Fruit fly (Drosophila melanogaster): ENCODE results near the gene schuy.

The schuy gene

dm6 chr3L:19985768-19986167 is at the start of gene schuy, which contains the start of gene hale:
Gene schuy, plus strand, starts transcription at chr3L:19986093.
Gene hale, minus strand, starts transcription at chr3L:19985868.
- TF ChIP-seq CG17801 (GFP tag; optimal IDR thresholded peaks at IDR 0.05; ENCODE audit: partially characterized antibody): no peak

dm6 chr3L:19939024-19939423 is 46.9 kb upstream of the schuy start, which contains the start of gene Ac76E:
Gene Ac76E, plus strand, starts transcription at chr3L:19939287.
- peak; percentile 6 for TF ChIP-seq CG17801 (GFP tag; optimal IDR thresholded peaks at IDR 0.05; ENCODE audit: partially characterized antibody)

DNA sequence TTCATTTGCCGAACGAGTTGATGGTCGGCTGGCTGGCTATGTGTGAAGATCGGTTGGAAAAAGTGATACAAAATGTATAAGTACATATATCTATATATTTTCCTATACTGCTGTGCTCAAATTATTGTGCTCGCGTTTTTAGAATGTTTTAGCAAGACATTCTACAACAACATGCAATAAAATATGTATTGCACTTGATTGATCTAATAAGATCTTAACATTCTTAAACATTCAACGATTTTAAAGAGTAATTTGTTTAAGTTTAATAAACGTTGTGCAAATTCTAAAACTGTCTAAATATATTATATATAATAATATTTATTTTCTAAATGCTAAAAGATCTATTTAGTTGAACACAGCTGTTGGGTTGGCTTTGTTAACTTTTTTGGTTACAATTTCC is 45.5 kb upstream of the schuy start:
- TF ChIP-seq CG17801 (GFP tag; optimal IDR thresholded peaks at IDR 0.05; ENCODE audit: partially characterized antibody): no peak

dm6 chr3L:19941162-19941561 is 44.7 kb upstream of the schuy start:
- TF ChIP-seq CG17801 (GFP tag; optimal IDR thresholded peaks at IDR 0.05; ENCODE audit: partially characterized antibody): no peak

DNA sequence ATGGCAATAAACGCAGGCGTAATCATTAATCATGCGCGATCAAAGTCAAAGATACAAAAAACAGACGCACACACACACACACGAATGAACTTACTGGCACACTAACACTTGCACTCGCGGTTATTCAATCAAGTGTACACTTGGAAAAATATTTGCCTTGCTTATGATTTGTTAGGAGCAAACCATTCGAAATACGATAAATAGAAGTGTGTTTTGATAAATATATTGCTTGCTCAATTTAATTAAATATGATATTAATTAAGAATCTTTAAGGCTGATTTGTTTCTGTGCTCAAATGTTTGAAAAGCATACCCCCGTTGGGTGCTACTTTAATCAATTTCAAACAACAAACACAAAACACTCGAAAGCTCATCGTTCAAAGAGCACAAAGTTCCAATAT is 40.4 kb upstream of the schuy start:
- TF ChIP-seq CG17801 (GFP tag; optimal IDR thresholded peaks at IDR 0.05; ENCODE audit: partially characterized antibody): no peak

- no peak for TF ChIP-seq CG17801 (GFP tag; optimal IDR thresholded peaks at IDR 0.05; ENCODE audit: partially characterized antibody)
These were observed 34.9 kb upstream of the schuy start, which contains the start of gene CG32219 for dm6 chr3L:19951035-19951434. Gene CG32219, minus strand, starts transcription at chr3L:19951135.

DNA sequence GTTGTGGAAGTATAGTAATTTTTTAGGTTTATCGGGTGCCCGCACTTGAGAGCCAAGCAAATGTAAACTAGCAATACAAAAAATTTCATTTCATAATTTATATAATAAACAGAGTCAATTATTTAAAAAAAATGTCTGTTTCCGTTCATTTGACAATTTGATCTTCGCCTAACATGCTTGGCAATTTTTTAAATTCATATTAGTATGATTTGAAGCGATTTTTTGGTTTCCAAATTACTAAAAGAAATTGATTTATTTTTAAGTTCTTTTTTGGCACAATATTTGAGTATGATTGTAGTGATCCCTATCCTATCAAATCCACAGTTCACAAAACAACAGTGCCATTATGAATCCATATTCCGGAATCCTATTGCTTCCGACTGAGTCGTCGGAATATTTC is 34.0 kb upstream of the schuy start, which contains the start of gene CG34258:
Gene CG34258, minus strand, starts transcription at position 101 of the 400 bp plus-strand sequence.
- TF ChIP-seq CG17801 (GFP tag; optimal IDR thresholded peaks at IDR 0.05; ENCODE audit: partially characterized antibody): no peak

- TF ChIP-seq CG17801 (GFP tag; optimal IDR thresholded peaks at IDR 0.05; ENCODE audit: partially characterized antibody): no peak
These were observed 33.2 kb upstream of the schuy start, which contains the start of gene CG33710 for dm6 chr3L:19952690-19953089. Gene CG33710, minus strand, starts transcription at chr3L:19952790.

DNA sequence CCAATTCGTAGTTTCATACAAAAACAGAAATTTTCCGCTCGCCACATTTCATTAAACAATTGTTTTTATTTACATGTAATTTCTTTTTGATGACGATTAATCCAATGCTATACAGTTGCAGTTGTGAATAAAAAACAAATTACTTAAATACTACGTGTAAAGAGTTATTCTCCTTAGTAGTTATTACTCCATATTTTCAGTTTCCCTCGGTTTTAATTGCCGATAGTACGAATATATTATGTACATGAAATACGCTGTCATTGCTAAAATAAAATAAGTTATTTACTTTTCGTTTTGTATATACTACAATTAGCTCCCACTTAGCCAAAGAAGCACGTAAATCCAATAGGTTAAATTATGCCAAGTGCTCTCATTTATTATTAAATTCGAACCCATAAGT is 32.3 kb upstream of the schuy start, which contains the start of gene CG42655:
Gene CG42655, minus strand, starts transcription at position 101 of the 400 bp plus-strand sequence.
- no peak for TF ChIP-seq CG17801 (GFP tag; optimal IDR thresholded peaks at IDR 0.05; ENCODE audit: partially characterized antibody)

dm6 chr3L:19954426-19954825 is 31.5 kb upstream of the schuy start, which contains the start of gene CG42654:
Gene CG42654, minus strand, starts transcription at chr3L:19954526.
- TF ChIP-seq CG17801 (GFP tag; optimal IDR thresholded peaks at IDR 0.05; ENCODE audit: partially characterized antibody): no peak

DNA sequence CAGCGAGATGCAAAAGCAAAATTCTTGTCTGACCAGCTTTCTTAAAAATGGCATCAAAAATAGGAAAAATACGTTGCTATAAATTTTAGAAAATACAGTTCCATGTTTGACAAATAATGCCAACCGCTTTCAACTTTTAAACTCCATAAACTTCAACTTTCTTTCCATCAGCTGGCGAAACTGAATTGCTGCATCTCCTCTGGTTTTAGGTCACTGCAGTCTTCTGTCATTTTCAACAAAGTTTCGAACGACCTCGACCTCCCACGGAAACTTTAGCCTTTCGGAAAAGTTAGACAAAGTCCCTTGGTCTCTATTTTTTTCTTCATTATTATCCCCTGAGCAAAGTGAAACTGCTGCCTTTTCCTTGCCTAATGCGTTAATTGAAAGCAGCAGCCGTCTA is 30.2 kb upstream of the schuy start, which contains the start of gene CG42263:
Gene CG42263, minus strand, starts transcription at position 101 of the 400 bp plus-strand sequence.
- TF ChIP-seq CG17801 (GFP tag; optimal IDR thresholded peaks at IDR 0.05; ENCODE audit: partially characterized antibody): no peak

DNA sequence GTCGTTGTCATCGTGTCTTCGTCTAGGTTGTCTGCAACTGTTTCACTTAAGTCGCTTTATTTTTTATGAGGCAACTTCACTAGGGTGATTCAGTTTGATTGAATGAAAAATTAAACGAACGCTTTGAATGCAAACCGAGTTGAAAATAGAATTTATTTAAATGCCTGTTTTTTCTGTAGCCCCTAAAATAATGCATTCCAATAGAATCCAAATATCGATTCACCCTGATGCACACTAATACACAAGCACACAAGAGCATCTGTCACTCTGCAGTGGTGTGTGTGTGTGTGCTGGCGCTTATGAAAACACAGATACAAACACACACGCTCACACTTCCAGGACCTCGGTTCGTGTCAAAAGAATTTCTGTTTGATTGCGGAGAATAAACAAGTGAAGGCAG is 24.1 kb upstream of the schuy start:
- TF ChIP-seq CG17801 (GFP tag; optimal IDR thresholded peaks at IDR 0.05; ENCODE audit: partially characterized antibody): no peak

dm6 chr3L:19968725-19969598 is 16.9 kb upstream of the schuy start:
- TF ChIP-seq CG17801 (GFP tag; optimal IDR thresholded peaks at IDR 0.05; ENCODE audit: partially characterized antibody): no peak

- TF ChIP-seq CG17801 (GFP tag; optimal IDR thresholded peaks at IDR 0.05; ENCODE audit: partially characterized antibody): no peak
These were observed 7.8 kb upstream of the schuy start for dm6 chr3L:19978088-19978487.

dm6 chr3L:19979592-19979991 is 6.3 kb upstream of the schuy start, which contains the start of gene CG14182:
Gene CG14182, minus strand, starts transcription at chr3L:19979812.
- peak; percentile 2 for TF ChIP-seq CG17801 (GFP tag; optimal IDR thresholded peaks at IDR 0.05; ENCODE audit: partially characterized antibody)

- TF ChIP-seq CG17801 (GFP tag; optimal IDR thresholded peaks at IDR 0.05; ENCODE audit: partially characterized antibody): no peak
These were observed 4.5 kb upstream of the schuy start, which contains the start of gene CG17732 for dm6 chr3L:19981385-19981784. Gene CG17732, plus strand, starts transcription at chr3L:19981685.

Measured in ovary, adult (tissue).